Worm (Caenorhabditis elegans) whole organism, L3 larva: Measurements from ENCODE around the gene F32D8.4.

Experiments used
- R02D3.7 ChIP-seq: fragments of 150-350 bp; optimal IDR thresholded peaks from 2 replicates; lab custom pipeline; 2014; ENCODE audit warnings: missing biosample characterization, missing genetic modification characterization
- aly-2 ChIP-seq: fragments of 150-350 bp; optimal IDR thresholded peaks from 2 replicates; lab custom pipeline; 2014; ENCODE audit warnings: missing biosample characterization, missing genetic modification characterization
- ama-1 ChIP-seq: fragments of 150-350 bp; optimal IDR thresholded peaks from 2 replicates; lab custom pipeline; 2018
- lin-39 ChIP-seq: fragments of 150-350 bp; optimal IDR thresholded peaks from 2 replicates; lab custom pipeline; 2018; ENCODE audit warnings: missing biosample characterization, missing genetic modification reagents, missing genetic modification characterization
- lsy-12 ChIP-seq: sonication (generic microtip); optimal IDR thresholded peaks from 2 replicates; lab custom pipeline; 2016; ENCODE audit warnings: mild to moderate bottlenecking, missing genetic modification characterization, missing compliant biosample characterization
- nhr-11 ChIP-seq: fragments of 150-350 bp; optimal IDR thresholded peaks from 2 replicates; lab custom pipeline; 2014; ENCODE audit warnings: missing biosample characterization, missing genetic modification characterization
- nhr-67 ChIP-seq: fragments of 150-350 bp; optimal IDR thresholded peaks from 2 replicates; lab custom pipeline; 2014; ENCODE audit warnings: missing biosample characterization, missing genetic modification characterization
- pqm-1 ChIP-seq: fragments of 150-350 bp; optimal IDR thresholded peaks from 2 replicates; lab custom pipeline; 2017; ENCODE audit warnings: missing biosample characterization, missing genetic modification characterization, inconsistent platforms
- sea-2 ChIP-seq: fragments of 150-350 bp; sonication (generic microtip); optimal IDR thresholded peaks from 4 replicates; lab custom pipeline; 2014; ENCODE audit warnings: missing biosample characterization, missing genetic modification reagents, missing genetic modification characterization
- zag-1 ChIP-seq: fragments of 150-350 bp; optimal IDR thresholded peaks from 2 replicates; lab custom pipeline; 2014; ENCODE audit warnings: missing biosample characterization, missing genetic modification characterization
- ztf-11 ChIP-seq: fragments of 150-350 bp; optimal IDR thresholded peaks from 2 replicates; lab custom pipeline; 2014; ENCODE audit warnings: missing biosample characterization, missing genetic modification characterization

DNA sequence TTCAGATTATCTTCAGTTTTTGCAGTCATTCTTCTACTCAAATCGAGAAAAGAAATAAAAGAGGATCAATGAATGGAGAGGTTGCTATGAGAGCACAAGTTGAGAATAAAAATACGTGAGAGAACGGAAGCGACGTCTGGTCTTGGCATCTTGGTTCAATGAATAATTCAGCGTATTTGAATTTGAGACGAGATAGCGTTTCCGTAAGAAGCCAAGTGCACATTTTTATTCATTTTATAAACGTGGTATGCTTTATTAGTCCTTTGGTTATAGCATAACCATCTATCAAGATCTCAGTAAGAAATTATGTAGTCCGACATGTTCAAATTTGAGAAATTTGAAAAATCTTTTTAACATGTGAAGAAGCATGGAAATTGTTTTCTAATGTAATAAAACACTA, 25.0 kb upstream of the F32D8.4 start, which contains the start of gene F58B4.2:
- TF ChIP-seq ztf-11 (tag; lab: Kevin White, UChicago) (no peak), lsy-12 (no peak), R02D3.7 (tag; lab: Kevin White, UChicago) (no peak), nhr-11 (tag; lab: Kevin White, UChicago) (no peak), aly-2 (tag; lab: Kevin White, UChicago) (no peak), zag-1 (tag; lab: Kevin White, UChicago) (no peak), nhr-67 (tag; lab: Kevin White, UChicago) (no peak), sea-2 (GFP tag; lab: Kevin White, UChicago) (no peak), ama-1 (no peak), pqm-1 (tag; lab: Kevin White, UChicago) (no peak), lin-39 (tag; lab: Kevin White, UChicago) (no peak)
